Fruit fly (Drosophila melanogaster): Measurements from ENCODE around the gene CG9459.

DNA sequence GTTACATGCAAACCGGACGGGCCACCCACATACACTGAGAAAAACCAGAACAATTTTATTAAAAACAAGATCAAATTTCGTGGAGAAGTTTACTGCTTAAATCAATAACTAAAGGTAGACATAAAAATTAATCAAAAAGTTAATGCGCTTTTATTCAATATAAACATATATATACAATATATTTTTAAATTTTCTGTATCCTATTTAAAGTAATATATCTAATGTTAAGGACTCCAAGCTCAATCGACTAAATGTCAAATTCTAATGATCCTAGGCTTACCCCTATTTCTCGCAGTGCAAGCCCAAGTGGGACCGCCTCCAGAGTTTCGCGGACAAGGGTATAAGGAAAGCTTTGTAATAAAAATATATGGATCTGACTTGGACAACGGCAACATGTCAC lies 39.6 kb upstream of the CG9459 start:
- TF ChIP-seq CG9727 (GFP tag; optimal IDR thresholded peaks at IDR 0.05) (peak; percentile 21), CG6854 (GFP tag; optimal IDR thresholded peaks at IDR 0.05) (no peak), Xrp1 (GFP tag; IDR thresholded peaks at IDR 0.05) (no peak), wdn (GFP tag; IDR thresholded peaks at IDR 0.05) (no peak), Doc2 (GFP tag; IDR thresholded peaks at IDR 0.05) (no peak), gce (GFP tag; IDR thresholded peaks at IDR 0.05) (no peak), CG16815 (GFP tag; optimal IDR thresholded peaks at IDR 0.05) (no peak), fd102C (GFP tag; optimal IDR thresholded peaks at IDR 0.05) (no peak), C15 (GFP tag; IDR thresholded peaks at IDR 0.05) (no peak), CG10366 (GFP tag; IDR thresholded peaks at IDR 0.05) (no peak), CG11093 (GFP tag; IDR thresholded peaks at IDR 0.05) (no peak), CG17359 (tag; optimal IDR thresholded peaks at IDR 0.05) (no peak)

Data from whole organism, embryonic.